Worm (Caenorhabditis elegans) whole organism, early embryonic: ENCODE results near the gene anat-1.
"Not testable (repeated sequence)": the region's sequence is repeated elsewhere in the genome, so short reads cannot be mapped to it uniquely, and the experiment has no call there.

ENCODE experiments used
- ama-1 ChIP-seq: fragments of 150-350 bp; optimal IDR thresholded peaks from 2 replicates; lab custom pipeline; 2014
- ceh-13 ChIP-seq: fragments of 200-800 bp; sonication (Bioruptor generic); optimal IDR thresholded peaks from 2 replicates; lab custom pipeline; 2018; ENCODE audit warnings: mild to moderate bottlenecking, missing genetic modification characterization, missing compliant biosample characterization
- flt-1 ChIP-seq: fragments of 200-800 bp; sonication (Bioruptor generic); IDR thresholded peaks from 2 replicates; pipeline ENCODE4 v1.3.6; 2022; ENCODE audit warnings: missing genetic modification characterization, missing compliant biosample characterization
- hmbx-1 ChIP-seq: sonication (generic microtip); optimal IDR thresholded peaks from 2 replicates; lab custom pipeline; 2016; ENCODE audit warnings: mild to moderate bottlenecking, missing genetic modification characterization, missing compliant biosample characterization
- hmg-4 ChIP-seq: fragments of 200-800 bp; sonication (Bioruptor generic); optimal IDR thresholded peaks from 2 replicates; lab custom pipeline; 2018; ENCODE audit warnings: mild to moderate bottlenecking, missing genetic modification characterization, missing compliant biosample characterization
- pes-1 ChIP-seq: fragments of 200-800 bp; sonication (Bioruptor generic); IDR thresholded peaks from 2 replicates; pipeline ENCODE4 v1.3.6; 2022; ENCODE audit warnings: missing genetic modification reagents, missing genetic modification characterization, missing compliant biosample characterization

The anat-1 gene

ce11 chrIV:6824622-6825021 lies 54.0 kb downstream of the anat-1 start, which contains the start of gene H20E11.3:
TSS of gene H20E11.3 (plus strand) at chrIV:6824816.
- TF ChIP-seq pes-1 (no peak), hmg-4 (GFP tag; lab: Kevin White, UChicago) (no peak), ceh-13 (GFP tag; lab: Kevin White, UChicago) (no peak), ama-1 (no peak)

ce11 chrIV:6827477-6827876 lies 56.8 kb downstream of the anat-1 start, which contains the start of gene H20E11.2:
TSS of gene H20E11.2 (plus strand) at chrIV:6827777.
- not testable (repeated sequence) for TF ChIP-seq flt-1; ama-1; hmbx-1 (tag; lab: Kevin White, UChicago)
